Fruit fly (Drosophila melanogaster) whole organism, embryonic: ENCODE results near the gene CG11294.

Experiments used
- ATbp ChIP-seq: fragments of 200-800 bp; sonication (Bioruptor generic); optimal IDR thresholded peaks from 2 replicates; lab custom pipeline; 2017; ENCODE audit warnings: missing biosample characterization, mild to moderate bottlenecking, missing genetic modification characterization, missing genetic modification reagents
- Antp ChIP-seq: fragments of 200-800 bp; sonication (Bioruptor generic); optimal IDR thresholded peaks from 3 replicates; lab custom pipeline; 2016; ENCODE audit warnings: missing biosample characterization, missing genetic modification characterization
- CG10267 ChIP-seq: fragments of 200-800 bp; sonication (Bioruptor generic); optimal IDR thresholded peaks from 2 replicates; lab custom pipeline; 2018; ENCODE audit warnings: missing biosample characterization, mild to moderate bottlenecking, missing genetic modification characterization, moderate library complexity
- CG10979 ChIP-seq: fragments of 200-800 bp; sonication (Bioruptor generic); optimal IDR thresholded peaks from 2 replicates; lab custom pipeline; 2018; ENCODE audit warnings: missing biosample characterization, mild to moderate bottlenecking, missing genetic modification characterization, moderate library complexity
- CG11093 ChIP-seq: fragments of 200-800 bp; sonication (Bioruptor generic); IDR thresholded peaks from 3 replicates; pipeline ENCODE4 v1.3.6; 2022; ENCODE audit warnings: missing biosample characterization, missing genetic modification characterization
- CG11696 ChIP-seq: fragments of 200-800 bp; sonication (Bioruptor generic); IDR thresholded peaks from 2 replicates; pipeline ENCODE4 v1.3.6; 2022; ENCODE audit warnings: missing biosample characterization, missing genetic modification characterization
- CG11723 ChIP-seq: fragments of 200-800 bp; sonication (Bioruptor generic); optimal IDR thresholded peaks from 2 replicates; lab custom pipeline; 2017; ENCODE audit warnings: missing biosample characterization, mild to moderate bottlenecking, missing genetic modification characterization
- CG14667 ChIP-seq: fragments of 200-800 bp; sonication (Bioruptor generic); IDR thresholded peaks from 2 replicates; pipeline ENCODE4 v1.3.6; 2022; ENCODE audit warnings: missing biosample characterization, missing genetic modification characterization
- CG15696 ChIP-seq: fragments of 200-800 bp; sonication (Bioruptor generic); optimal IDR thresholded peaks from 2 replicates; lab custom pipeline; 2019; ENCODE audit warnings: missing biosample characterization, mild to moderate bottlenecking, missing genetic modification characterization, moderate library complexity
- CG17359 ChIP-seq: fragments of 200-800 bp; sonication (Bioruptor generic); optimal IDR thresholded peaks from 3 replicates; lab custom pipeline; 2018; ENCODE audit warnings: missing biosample characterization, mild to moderate bottlenecking, missing genetic modification characterization, moderate library complexity
- CG18011 ChIP-seq: fragments of 200-800 bp; sonication (Bioruptor generic); optimal IDR thresholded peaks from 2 replicates; lab custom pipeline; 2017; ENCODE audit warnings: missing biosample characterization, missing genetic modification characterization, mild to moderate bottlenecking, moderate library complexity, missing genotype
- CG1832 ChIP-seq: fragments of 200-800 bp; sonication (Bioruptor generic); optimal IDR thresholded peaks from 2 replicates; lab custom pipeline; 2017; ENCODE audit warnings: missing biosample characterization, mild to moderate bottlenecking, missing genetic modification characterization, inconsistent platforms
- CG2116 ChIP-seq: fragments of 200-800 bp; sonication (Bioruptor generic); optimal IDR thresholded peaks from 3 replicates; lab custom pipeline; 2018; ENCODE audit warnings: missing biosample characterization, mild to moderate bottlenecking, missing genetic modification characterization
- CG31224 ChIP-seq: fragments of 200-800 bp; sonication (Bioruptor generic); IDR thresholded peaks from 2 replicates; pipeline ENCODE4 v1.3.6; 2022; ENCODE audit warnings: missing biosample characterization, missing genetic modification characterization
- CG34224 ChIP-seq: fragments of 200-800 bp; sonication (Bioruptor generic); IDR thresholded peaks from 3 replicates; pipeline ENCODE4 v1.3.6; 2022; ENCODE audit warnings: missing biosample characterization, missing genetic modification characterization; ENCODE audit not compliant: partially characterized antibody
- CG6272 ChIP-seq: fragments of 200-800 bp; sonication (Bioruptor generic); IDR thresholded peaks from 2 replicates; pipeline ENCODE4 v1.3.6; 2022; ENCODE audit warnings: missing biosample characterization, missing genetic modification characterization
- CG7839 ChIP-seq: fragments of 200-800 bp; sonication (Bioruptor generic); optimal IDR thresholded peaks from 3 replicates; lab custom pipeline; 2018; ENCODE audit warnings: missing biosample characterization, mild to moderate bottlenecking, missing genetic modification characterization, moderate library complexity
- CTCF ChIP-seq: fragments of 200-800 bp; sonication (Bioruptor generic); optimal IDR thresholded peaks from 2 replicates; lab custom pipeline; 2017; ENCODE audit warnings: missing biosample characterization, mild to moderate bottlenecking, missing genetic modification characterization, moderate library complexity
- Doc2 ChIP-seq: fragments of 200-800 bp; sonication (Bioruptor generic); IDR thresholded peaks from 2 replicates; pipeline ENCODE4 v1.3.6; 2022; ENCODE audit warnings: missing biosample characterization, missing genetic modification characterization
- Ets65A ChIP-seq: fragments of 200-800 bp; sonication (Bioruptor generic); peaks from one replicate; lab custom pipeline; 2016; ENCODE audit warnings: missing biosample characterization, missing genetic modification characterization
- HLH3B ChIP-seq: fragments of 200-800 bp; sonication (Bioruptor generic); IDR thresholded peaks from 2 replicates; pipeline ENCODE4 v1.3.6; 2022; ENCODE audit warnings: missing biosample characterization, missing genetic modification characterization
- HmgZ ChIP-seq: fragments of 200-800 bp; sonication (Bioruptor generic); optimal IDR thresholded peaks from 2 replicates; lab custom pipeline; 2018; ENCODE audit warnings: missing biosample characterization, mild to moderate bottlenecking, missing genetic modification characterization
- NC2β ChIP-seq: fragments of 200-800 bp; sonication (Bioruptor generic); optimal IDR thresholded peaks from 2 replicates; lab custom pipeline; 2016; ENCODE audit warnings: missing biosample characterization, missing genetic modification characterization
- Nf-YB ChIP-seq: fragments of 200-800 bp; sonication (Bioruptor generic); optimal IDR thresholded peaks from 3 replicates; lab custom pipeline; 2019; ENCODE audit warnings: missing biosample characterization, mild to moderate bottlenecking, missing genetic modification characterization, moderate library complexity
- Xbp1 ChIP-seq: fragments of 200-800 bp; sonication (Bioruptor generic); optimal IDR thresholded peaks from 3 replicates; lab custom pipeline; 2016; ENCODE audit warnings: missing biosample characterization, mild to moderate bottlenecking, missing genetic modification characterization
- bigmax ChIP-seq: fragments of 200-800 bp; sonication (Bioruptor generic); optimal IDR thresholded peaks from 2 replicates; lab custom pipeline; 2018; ENCODE audit warnings: missing biosample characterization, mild to moderate bottlenecking, missing genetic modification characterization
- bsh ChIP-seq, 2 experiments: fragments of 200-800 bp; sonication (Bioruptor generic); optimal IDR thresholded peaks; 2 replicates each; lab custom pipeline; 2017 to 2018; ENCODE audit warnings: mild to moderate bottlenecking in 2 of 2, missing biosample characterization in 2 of 2, missing genetic modification characterization in 2 of 2, moderate library complexity in 1 of 2
- chn ChIP-seq: fragments of 200-800 bp; sonication (Bioruptor generic); optimal IDR thresholded peaks from 2 replicates; lab custom pipeline; 2016; ENCODE audit warnings: missing biosample characterization, missing genetic modification characterization
- cwo ChIP-seq: fragments of 200-800 bp; sonication (Bioruptor generic); optimal IDR thresholded peaks from 3 replicates; lab custom pipeline; 2017; ENCODE audit warnings: missing biosample characterization, missing genetic modification characterization, mild to moderate bottlenecking, moderate library complexity, missing genetic modification reagents
- dati ChIP-seq: fragments of 200-800 bp; sonication (Bioruptor generic); IDR thresholded peaks from 2 replicates; pipeline ENCODE4 v1.3.6; 2022; ENCODE audit warnings: missing biosample characterization, missing genetic modification characterization
- dmrt99B ChIP-seq: fragments of 200-800 bp; sonication (Bioruptor generic); optimal IDR thresholded peaks from 2 replicates; lab custom pipeline; 2018; ENCODE audit warnings: missing biosample characterization, mild to moderate bottlenecking, missing genetic modification characterization, moderate library complexity
- dysf ChIP-seq: fragments of 200-800 bp; sonication (Bioruptor generic); IDR thresholded peaks from 3 replicates; pipeline ENCODE4 v1.3.6; 2022; ENCODE audit warnings: missing biosample characterization, missing genetic modification characterization
- esg ChIP-seq: fragments of 200-800 bp; sonication (Bioruptor generic); conservative IDR thresholded peaks from 2 replicates; pipeline ENCODE4 v1.3.6; 2022; ENCODE audit warnings: missing biosample characterization, missing genetic modification characterization
- fru ChIP-seq: fragments of >200 bp; optimal IDR thresholded peaks from 2 replicates; lab custom pipeline; 2017
- grau ChIP-seq: fragments of 200-800 bp; optimal IDR thresholded peaks from 3 replicates; lab custom pipeline; 2019; ENCODE audit warnings: missing biosample characterization, mild to moderate bottlenecking, missing genetic modification characterization, moderate library complexity
- ham ChIP-seq: fragments of 200-800 bp; sonication (Bioruptor generic); IDR thresholded peaks from 2 replicates; pipeline ENCODE4 v1.3.6; 2022; ENCODE audit warnings: missing biosample characterization, missing genetic modification characterization
- ind ChIP-seq: fragments of 200-800 bp; sonication (Bioruptor generic); optimal IDR thresholded peaks from 3 replicates; lab custom pipeline; 2016; ENCODE audit warnings: missing biosample characterization, missing genetic modification characterization
- nmo ChIP-seq: fragments of 200-800 bp; sonication (Bioruptor generic); optimal IDR thresholded peaks from 2 replicates; lab custom pipeline; 2018; ENCODE audit warnings: missing biosample characterization, mild to moderate bottlenecking, missing genetic modification characterization, moderate library complexity
- org-1 ChIP-seq: fragments of 200-800 bp; sonication (Bioruptor generic); optimal IDR thresholded peaks from 2 replicates; lab custom pipeline; 2017; ENCODE audit warnings: missing biosample characterization, missing genetic modification characterization
- pita ChIP-seq: fragments of 200-800 bp; sonication (Bioruptor generic); optimal IDR thresholded peaks from 2 replicates; lab custom pipeline; 2017; ENCODE audit warnings: missing biosample characterization, mild to moderate bottlenecking, missing genetic modification characterization
- pnt ChIP-seq: fragments of 200-800 bp; sonication (Bioruptor generic); optimal IDR thresholded peaks from 3 replicates; lab custom pipeline; 2016; ENCODE audit warnings: missing biosample characterization, missing genetic modification characterization
- ranshi ChIP-seq: fragments of 200-800 bp; sonication (Bioruptor generic); IDR thresholded peaks from 2 replicates; pipeline ENCODE4 v1.3.6; 2022; ENCODE audit warnings: missing biosample characterization, missing genetic modification characterization
- rib ChIP-seq: fragments of 200-800 bp; sonication (Bioruptor generic); IDR thresholded peaks from 2 replicates; pipeline ENCODE4 v1.3.6; 2022; ENCODE audit warnings: missing biosample characterization, missing genetic modification characterization
- ro ChIP-seq: fragments of 200-800 bp; sonication (Bioruptor generic); IDR thresholded peaks from 2 replicates; pipeline ENCODE4 v1.3.6; 2022; ENCODE audit warnings: missing biosample characterization, missing genetic modification characterization
- run ChIP-seq: fragments of 200-800 bp; sonication (Bioruptor generic); optimal IDR thresholded peaks from 3 replicates; lab custom pipeline; 2018; ENCODE audit warnings: missing biosample characterization, mild to moderate bottlenecking, missing genetic modification characterization
- sim ChIP-seq: fragments of 200-800 bp; sonication (Bioruptor generic); IDR thresholded peaks from 2 replicates; pipeline ENCODE4 v1.3.6; 2022; ENCODE audit warnings: missing biosample characterization, missing genetic modification characterization
- sisA ChIP-seq: fragments of 200-800 bp; sonication (Bioruptor generic); IDR thresholded peaks from 2 replicates; pipeline ENCODE4 v1.3.6; 2022; ENCODE audit warnings: missing biosample characterization, missing genetic modification characterization
- tgo ChIP-seq: fragments of 200-800 bp; sonication (Bioruptor generic); IDR thresholded peaks from 3 replicates; pipeline ENCODE4 v1.3.6; 2022; ENCODE audit warnings: missing biosample characterization, missing genetic modification characterization
- usp ChIP-seq: fragments of >200 bp; optimal IDR thresholded peaks from 2 replicates; lab custom pipeline; 2017; ENCODE audit warnings: missing biosample characterization, missing genetic modification characterization
- zfh2 ChIP-seq: fragments of 200-800 bp; sonication (Bioruptor generic); optimal IDR thresholded peaks from 2 replicates; lab custom pipeline; 2016; ENCODE audit warnings: missing biosample characterization, missing genetic modification characterization

CG11294 gene

dm6 chrX:8714064-8715046 lies 20.9 kb upstream of the CG11294 start, which contains the start of the genes CG2004 and CG1785 (continued):
- TF ChIP-seq CG7839 (tag; lab: Kevin White, UChicago) (peak; percentile 68), CG18011 (GFP tag; lab: Kevin White, UChicago) (peak; percentile 80), CG17359 (tag; lab: Kevin White, UChicago) (peak; percentile 87), HmgZ (tag; lab: Kevin White, UChicago) (peak; percentile 92), tgo (GFP tag; lab: Robert Waterston, UW) (peak; percentile 94), bigmax (GFP tag; lab: Kevin White, UChicago) (no peak), pita (GFP tag; lab: Kevin White, UChicago) (no peak), CTCF (GFP tag; lab: Kevin White, UChicago) (no peak), nmo (GFP tag; lab: Kevin White, UChicago) (peak; percentile 73), Xbp1 (GFP tag; lab: Kevin White, UChicago) (peak; percentile 93), rib (GFP tag; lab: Robert Waterston, UW) (peak; percentile 89), zfh2 (GFP tag; lab: Kevin White, UChicago) (peak; percentile 88), fru (lab: Kevin White, UChicago) (no peak), Doc2 (GFP tag; lab: Robert Waterston, UW) (peak; percentile 76), CG34224 (GFP tag; lab: Robert Waterston, UW) (peak; percentile 55), run (tag; lab: Kevin White, UChicago) (peak; percentile 58), ind (GFP tag; lab: Kevin White, UChicago) (peak; percentile 91), esg (GFP tag; lab: Robert Waterston, UW) (peak; percentile 91), CG6272 (GFP tag; lab: Robert Waterston, UW) (peak; percentile 93), dmrt99B (tag; lab: Kevin White, UChicago) (peak; percentile 71), NC2β (GFP tag; lab: Kevin White, UChicago) (peak; percentile 74), bsh (GFP tag; optimal IDR thresholded peaks at IDR 0.05; lab: Kevin White, UChicago) (peak; percentile 6 to 91), ATbp (peak; percentile 80), org-1 (GFP tag; lab: Kevin White, UChicago) (peak; percentile 77), ro (GFP tag; lab: Robert Waterston, UW) (peak; percentile 83), sisA (GFP tag; lab: Robert Waterston, UW) (peak; percentile 95), grau (peak; percentile 89), CG14667 (GFP tag; lab: Robert Waterston, UW) (peak; percentile 93), ham (GFP tag; lab: Robert Waterston, UW) (peak; percentile 84), dati (GFP tag; lab: Robert Waterston, UW) (peak; percentile 67), CG15696 (tag; lab: Kevin White, UChicago) (peak; percentile 93), ranshi (GFP tag; lab: Robert Waterston, UW) (peak; percentile 93), HLH3B (GFP tag; lab: Robert Waterston, UW) (peak; percentile 94), pnt (GFP tag; lab: Kevin White, UChicago) (peak; percentile 76), CG2116 (peak; percentile 80), Nf-YB (GFP tag; lab: Kevin White, UChicago) (peak; percentile 53), CG11696 (GFP tag; lab: Robert Waterston, UW) (peak; percentile 69; the same call in 1 of the 2 replicates), Antp (GFP tag; lab: Kevin White, UChicago) (peak; percentile 79), cwo (GFP tag; lab: Kevin White, UChicago) (peak; percentile 98), CG31224 (GFP tag; lab: Robert Waterston, UW) (peak; percentile 89), CG1832 (no peak), sim (peak; percentile 80), CG10979 (tag; lab: Kevin White, UChicago) (peak; percentile 84), CG10267 (tag; lab: Kevin White, UChicago) (peak; percentile 98), chn (GFP tag; lab: Kevin White, UChicago) (peak; percentile 91), Ets65A (GFP tag; lab: Kevin White, UChicago) (peak; percentile 97), dysf (peak; percentile 93), usp (GFP tag; lab: Kevin White, UChicago) (no peak), CG11093 (GFP tag; lab: Robert Waterston, UW) (peak; percentile 91), CG11723 (GFP tag; lab: Kevin White, UChicago) (peak; percentile 83)
